Fruit fly (Drosophila melanogaster): ENCODE measurements around the gene RYa-R.
A peak's percentile ranks its signal among the peaks of the same experiment; 100 is the strongest.

The RYa-R gene

dm6 chr3R:27092263-27092662 is 95.5 kb downstream of the RYa-R start (continued):
- TF ChIP-seq ss (GFP tag; optimal IDR thresholded peaks at IDR 0.05) = peak; percentile 24 to 27
- peak; percentile 29; the same call in 1 of the 3 replicates for TF ChIP-seq CG8119 (GFP tag; IDR thresholded peaks at IDR 0.05)

- TF ChIP-seq CG6163 (GFP tag; IDR thresholded peaks at IDR 0.05) (no peak), Sox15 (GFP tag; optimal IDR thresholded peaks at IDR 0.05) (no peak), OdsH (GFP tag; optimal IDR thresholded peaks at IDR 0.05) (no peak), svp (GFP tag) (no peak), cyc (GFP tag; optimal IDR thresholded peaks at IDR 0.05) (no peak), CG32006 (GFP tag; optimal IDR thresholded peaks at IDR 0.05) (no peak), achi (GFP tag; optimal IDR thresholded peaks at IDR 0.05) (no peak), topi (GFP tag; optimal IDR thresholded peaks at IDR 0.05) (no peak), CG3032 (tag; optimal IDR thresholded peaks at IDR 0.05) (no peak), Blimp-1 (GFP tag; optimal IDR thresholded peaks at IDR 0.05) (no peak), CG16779 (tag; optimal IDR thresholded peaks at IDR 0.05) (no peak), CG10631 (GFP tag; optimal IDR thresholded peaks at IDR 0.05) (no peak), CG31627 (GFP tag; optimal IDR thresholded peaks at IDR 0.05) (no peak), esn (GFP tag; optimal IDR thresholded peaks at IDR 0.05) (no peak), Ets21C (GFP tag; optimal IDR thresholded peaks at IDR 0.05) (no peak)
Measured at dm6 chr3R:27092843-27093242, 96.1 kb downstream of the RYa-R start, which contains the start of gene CG14258. Gene CG14258 (plus strand): TSS chr3R:27093143.

- TF ChIP-seq Sox102F (GFP tag; optimal IDR thresholded peaks at IDR 0.05) = no peak
- no peak for TF ChIP-seq CG10669 (GFP tag; optimal IDR thresholded peaks at IDR 0.05)
- no peak for TF ChIP-seq CG6792 (GFP tag; optimal IDR thresholded peaks at IDR 0.05)
Measured at dm6 chr3R:27094233-27094632, 97.5 kb downstream of the RYa-R start, which contains the start of gene CG14259. Gene CG14259 (plus strand): TSS chr3R:27094533.

- TF ChIP-seq Ets96B (tag; optimal IDR thresholded peaks at IDR 0.05) = no peak
- TF ChIP-seq acj6 (GFP tag; optimal IDR thresholded peaks at IDR 0.05) = no peak
- no peak for TF ChIP-seq fd59A (GFP tag; optimal IDR thresholded peaks at IDR 0.05)
- no peak for TF ChIP-seq CG3032 (tag; optimal IDR thresholded peaks at IDR 0.05)
- no peak for TF ChIP-seq topi (GFP tag; optimal IDR thresholded peaks at IDR 0.05)
- no peak for TF ChIP-seq ss (GFP tag; optimal IDR thresholded peaks at IDR 0.05)
- no peak for TF ChIP-seq OdsH (GFP tag; optimal IDR thresholded peaks at IDR 0.05)
- no peak for TF ChIP-seq CG10669 (GFP tag; optimal IDR thresholded peaks at IDR 0.05)
Measured at dm6 chr3R:27098638-27099037, 101.9 kb downstream of the RYa-R start.

dm6 chr3R:27099579-27099978 is 102.8 kb downstream of the RYa-R start, which contains the start of gene eater:
Gene eater (minus strand): TSS chr3R:27099679.
- TF ChIP-seq pdm3 (GFP tag; optimal IDR thresholded peaks at IDR 0.05) (no peak), Ets96B (tag; optimal IDR thresholded peaks at IDR 0.05) (no peak), OdsH (GFP tag; optimal IDR thresholded peaks at IDR 0.05) (no peak), topi (GFP tag; optimal IDR thresholded peaks at IDR 0.05) (no peak), CG8632 (GFP tag; optimal IDR thresholded peaks at IDR 0.05) (no peak), Hr4 (GFP tag; optimal IDR thresholded peaks at IDR 0.05) (no peak), CG3919 (GFP tag; optimal IDR thresholded peaks at IDR 0.05) (no peak), CG3032 (tag; optimal IDR thresholded peaks at IDR 0.05) (no peak), Sox15 (GFP tag; optimal IDR thresholded peaks at IDR 0.05) (no peak), fd85E (GFP tag; optimal IDR thresholded peaks at IDR 0.05) (no peak), achi (GFP tag; optimal IDR thresholded peaks at IDR 0.05) (no peak), CG16779 (tag; optimal IDR thresholded peaks at IDR 0.05) (no peak), CG6276 (GFP tag; optimal IDR thresholded peaks at IDR 0.05) (no peak), Eip78C (GFP tag) (no peak)

dm6 chr3R:27100930-27101329 is 104.2 kb downstream of the RYa-R start, which contains the start of gene Jhbp11:
Gene Jhbp11 (plus strand): TSS chr3R:27101230.
- peak; percentile 49 for TF ChIP-seq Eip78C (GFP tag)
- no peak for TF ChIP-seq fd59A (GFP tag; optimal IDR thresholded peaks at IDR 0.05)
- no peak for TF ChIP-seq Hr39 (GFP tag; optimal IDR thresholded peaks at IDR 0.05)
- TF ChIP-seq eg (GFP tag; IDR thresholded peaks at IDR 0.05) = 0 out of 3 replicates have a peak, but pooled peaks have one; percentile 15
- no peak for TF ChIP-seq CG11902 (GFP tag; optimal IDR thresholded peaks at IDR 0.05)
- no peak for TF ChIP-seq ss (GFP tag; optimal IDR thresholded peaks at IDR 0.05)
